Worm (Caenorhabditis elegans): Measurements from ENCODE around the gene C44C10.12.

DNA sequence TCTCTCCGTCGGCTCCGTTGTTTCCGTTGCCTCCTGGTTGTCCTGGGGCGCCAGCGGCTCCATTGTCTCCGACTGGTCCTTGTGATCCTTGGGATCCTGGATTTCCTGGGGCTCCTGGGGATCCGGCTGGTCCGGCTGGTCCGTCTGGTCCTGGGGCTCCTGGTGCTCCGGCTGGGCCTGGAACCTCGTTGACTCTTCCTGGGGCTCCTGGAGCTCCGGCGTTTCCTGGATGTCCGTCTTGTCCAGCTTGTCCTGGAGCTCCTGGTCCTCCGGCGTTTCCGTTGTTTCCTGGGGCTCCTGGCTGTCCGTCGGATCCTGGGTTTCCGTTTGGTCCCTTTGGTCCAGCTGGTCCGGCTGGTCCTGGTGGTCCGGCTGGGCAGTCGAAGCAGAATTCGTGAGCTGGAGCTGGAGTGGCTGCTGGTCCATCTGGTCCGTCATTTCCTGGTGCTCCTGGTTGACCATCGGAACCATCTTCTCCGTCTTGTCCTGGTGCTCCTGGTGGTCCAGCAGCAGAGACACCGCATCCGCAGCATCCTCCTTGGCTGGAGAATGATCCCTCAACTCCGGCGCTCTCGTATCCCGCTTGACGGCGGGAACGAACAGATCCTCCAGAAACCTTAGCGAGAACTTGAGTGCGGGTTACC lies 14.8 kb downstream of the C44C10.12 start:
- TF ChIP-seq ceh-88 (GFP tag; IDR thresholded peaks at IDR 0.05) (no peak), lin-39 (tag; optimal IDR thresholded peaks at IDR 0.05) (no peak), fkh-8 (tag; optimal IDR thresholded peaks at IDR 0.05) (no peak), snpc-4 (tag; optimal IDR thresholded peaks at IDR 0.05) (no peak)

Data from whole organism, L1 larva.